Fruit fly (Drosophila melanogaster) Kc167 (cell line): ENCODE data around the gene gNacalpha.

ENCODE experiments used
- Myc ChIP-seq: fragments of >200 bp; optimal IDR thresholded peaks from 2 replicates; lab custom pipeline; 2017; ENCODE audit warnings: missing external identifiers
- Sin3A ChIP-seq: fragments of >200 bp; optimal IDR thresholded peaks from 2 replicates; lab custom pipeline; 2018; ENCODE audit warnings: missing external identifiers
- h ChIP-seq: fragments of >200 bp; optimal IDR thresholded peaks from 3 replicates; lab custom pipeline; 2018; ENCODE audit warnings: missing external identifiers
- insv ChIP-seq: fragments of >200 bp; optimal IDR thresholded peaks from 3 replicates; lab custom pipeline; 2018; ENCODE audit warnings: missing external identifiers
- psq ChIP-seq: fragments of >200 bp; optimal IDR thresholded peaks from 2 replicates; lab custom pipeline; 2017; ENCODE audit warnings: missing external identifiers
- ttk ChIP-seq: sonication (Bioruptor generic); optimal IDR thresholded peaks from 2 replicates; lab custom pipeline; 2017; ENCODE audit warnings: missing external identifiers

Gene gNacalpha

DNA sequence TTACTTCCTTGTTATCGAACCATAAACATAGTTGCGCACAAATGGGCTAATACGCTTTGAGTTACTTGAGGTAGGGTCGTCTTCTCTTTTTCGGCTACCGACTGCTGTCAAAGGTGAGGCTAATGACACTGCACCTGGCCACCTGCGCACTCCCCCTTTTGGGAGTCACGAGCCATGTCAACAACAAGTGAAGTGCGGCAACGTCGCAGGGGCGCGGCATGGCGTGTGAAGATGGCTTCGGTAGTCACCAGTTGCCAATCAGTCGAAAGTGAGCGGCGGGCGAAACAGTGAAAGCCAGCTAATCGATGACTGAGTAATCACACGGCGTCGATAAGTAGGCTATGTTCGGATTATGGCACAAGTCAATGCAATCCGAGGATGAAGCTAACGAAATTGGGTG is 20.5 kb downstream of the gNacalpha start:
- no peak for TF ChIP-seq Sin3A (lab: Kevin White, UChicago)
- TF ChIP-seq Myc (lab: Kevin White, UChicago): no peak
- no peak for TF ChIP-seq insv (lab: Kevin White, UChicago)
- TF ChIP-seq h (lab: Kevin White, UChicago): no peak
- no peak for TF ChIP-seq ttk (lab: Kevin White, UChicago)
- no peak for TF ChIP-seq psq (lab: Kevin White, UChicago)

dm6 chr2L:1062473-1063363 is 25.7 kb downstream of the gNacalpha start:
- TF ChIP-seq psq (lab: Kevin White, UChicago) (no peak), insv (lab: Kevin White, UChicago) (no peak), ttk (lab: Kevin White, UChicago) (no peak), Myc (lab: Kevin White, UChicago) (no peak), Sin3A (lab: Kevin White, UChicago) (no peak), h (lab: Kevin White, UChicago) (no peak)

DNA sequence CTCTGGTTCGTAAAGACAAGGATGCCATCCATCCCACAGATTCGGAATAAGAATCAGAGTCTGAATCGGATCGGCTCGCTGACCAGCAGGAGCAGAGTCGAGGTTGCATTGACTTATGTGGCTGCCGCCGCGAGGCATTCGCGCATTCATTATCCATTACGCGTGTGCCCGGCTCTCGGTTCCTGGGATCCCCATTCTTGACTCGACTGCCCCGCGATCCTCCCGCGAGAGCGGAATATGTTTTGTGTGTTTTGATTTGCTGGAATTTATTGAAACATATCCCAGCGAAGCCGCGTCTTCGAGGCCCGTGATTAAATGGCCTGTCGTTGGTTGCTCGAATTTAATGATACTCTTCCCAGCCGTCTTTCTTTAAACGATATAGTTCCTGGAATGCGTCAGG is 26.6 kb downstream of the gNacalpha start:
- TF ChIP-seq psq (lab: Kevin White, UChicago) (no peak), Sin3A (lab: Kevin White, UChicago) (no peak)

DNA sequence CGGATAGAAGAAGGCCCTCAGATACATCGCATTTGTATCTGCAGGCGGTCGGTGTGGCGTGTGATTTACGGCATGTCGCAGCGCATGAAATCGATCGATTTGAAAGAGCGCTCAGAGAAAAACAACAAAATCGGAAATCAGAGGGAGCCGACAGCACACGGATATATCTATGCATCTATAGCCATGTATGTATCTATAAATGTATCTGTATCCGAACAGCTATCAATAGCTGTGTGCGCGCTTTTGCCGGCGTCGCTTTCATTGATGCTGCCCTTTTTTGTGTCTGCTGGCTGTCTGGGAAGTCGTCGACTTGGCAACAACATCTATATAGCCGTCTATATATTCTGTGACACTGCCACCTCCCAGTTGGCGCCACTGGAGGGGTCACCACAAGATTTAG is 27.5 kb downstream of the gNacalpha start:
- TF ChIP-seq insv (lab: Kevin White, UChicago) (no peak), psq (lab: Kevin White, UChicago) (no peak), Myc (lab: Kevin White, UChicago) (no peak), h (lab: Kevin White, UChicago) (no peak), Sin3A (lab: Kevin White, UChicago) (no peak), ttk (lab: Kevin White, UChicago) (no peak)

DNA sequence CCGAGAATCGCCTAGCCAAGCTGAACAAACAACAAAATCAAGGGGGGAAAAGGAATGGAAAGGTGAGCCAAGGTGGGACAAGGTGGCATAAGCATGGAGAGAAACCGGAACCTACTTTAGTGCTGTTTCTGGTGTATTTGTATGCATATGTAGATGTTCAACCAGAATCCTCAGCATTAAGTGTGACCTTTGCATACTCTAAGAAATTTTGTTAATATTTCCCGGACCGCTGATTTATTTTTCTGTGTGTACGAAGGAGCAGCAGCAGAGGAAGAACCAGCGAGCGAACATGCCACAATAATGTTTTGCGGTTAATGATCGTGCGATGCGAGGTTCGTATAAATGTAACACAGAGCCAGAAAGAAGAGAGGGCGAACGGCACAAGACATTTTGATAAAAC is 28.0 kb downstream of the gNacalpha start:
- TF ChIP-seq ttk (lab: Kevin White, UChicago) (no peak), Myc (lab: Kevin White, UChicago) (no peak), h (lab: Kevin White, UChicago) (no peak), Sin3A (lab: Kevin White, UChicago) (no peak), psq (lab: Kevin White, UChicago) (no peak), insv (lab: Kevin White, UChicago) (no peak)

DNA sequence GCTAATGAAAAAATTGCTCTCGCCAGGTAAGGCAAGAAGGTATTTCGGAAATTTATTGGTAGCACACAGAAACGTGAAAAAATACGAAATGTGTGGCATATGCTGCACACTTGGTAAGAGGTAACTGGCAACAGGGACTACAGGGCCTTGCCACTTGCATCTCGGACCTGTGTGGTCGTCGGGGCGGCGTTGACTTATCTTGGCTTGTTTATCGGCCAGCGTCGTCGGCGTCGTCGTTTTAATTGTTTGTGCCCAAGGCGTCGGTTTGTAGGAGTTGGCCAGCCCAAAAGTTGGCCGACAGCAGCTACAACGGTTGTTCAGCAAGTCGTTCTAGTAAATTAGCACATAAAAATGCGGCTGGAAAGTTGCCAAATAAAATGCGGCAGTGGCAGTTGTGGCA is 29.3 kb downstream of the gNacalpha start:
- TF ChIP-seq ttk (lab: Kevin White, UChicago) (no peak), Sin3A (lab: Kevin White, UChicago) (no peak), h (lab: Kevin White, UChicago) (no peak), psq (lab: Kevin White, UChicago) (no peak), Myc (lab: Kevin White, UChicago) (no peak), insv (lab: Kevin White, UChicago) (no peak)

dm6 chr2L:1068004-1068403 is 31.0 kb downstream of the gNacalpha start:
- TF ChIP-seq h (lab: Kevin White, UChicago) (no peak), Myc (lab: Kevin White, UChicago) (no peak), ttk (lab: Kevin White, UChicago) (no peak), Sin3A (lab: Kevin White, UChicago) (no peak)

- TF ChIP-seq Sin3A (lab: Kevin White, UChicago) (no peak), psq (lab: Kevin White, UChicago) (no peak), Myc (lab: Kevin White, UChicago) (no peak), insv (lab: Kevin White, UChicago) (no peak), h (lab: Kevin White, UChicago) (no peak), ttk (lab: Kevin White, UChicago) (no peak)
These were observed 31.6 kb downstream of the gNacalpha start for dm6 chr2L:1068517-1069107.

DNA sequence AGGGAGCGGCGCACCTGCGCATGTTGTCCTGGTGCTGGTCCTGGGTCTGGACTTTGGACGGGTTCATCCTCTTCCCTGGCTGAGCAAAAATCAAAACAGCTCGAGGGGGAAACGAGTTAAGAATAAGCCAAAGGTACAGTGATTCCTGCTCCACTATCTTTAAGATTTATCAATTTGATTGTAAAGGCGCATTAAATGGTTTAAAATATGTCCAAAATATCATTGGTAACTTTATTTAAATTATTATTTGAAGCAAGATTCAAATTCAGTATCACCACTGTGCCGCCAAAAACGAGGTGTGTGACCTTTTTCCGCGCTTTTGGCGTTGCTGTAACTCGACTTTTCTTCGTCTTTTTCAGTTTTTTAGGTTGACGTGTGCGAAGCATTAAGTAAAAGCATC is 32.4 kb downstream of the gNacalpha start:
- TF ChIP-seq Myc (lab: Kevin White, UChicago) (no peak), insv (lab: Kevin White, UChicago) (no peak), psq (lab: Kevin White, UChicago) (no peak), Sin3A (lab: Kevin White, UChicago) (no peak), ttk (lab: Kevin White, UChicago) (no peak), h (lab: Kevin White, UChicago) (no peak)

dm6 chr2L:1070332-1070731 is 33.3 kb downstream of the gNacalpha start:
- TF ChIP-seq psq (lab: Kevin White, UChicago): no peak
- no peak for TF ChIP-seq Myc (lab: Kevin White, UChicago)
- no peak for TF ChIP-seq Sin3A (lab: Kevin White, UChicago)
- no peak for TF ChIP-seq ttk (lab: Kevin White, UChicago)
- TF ChIP-seq insv (lab: Kevin White, UChicago): no peak
- TF ChIP-seq h (lab: Kevin White, UChicago): no peak

DNA sequence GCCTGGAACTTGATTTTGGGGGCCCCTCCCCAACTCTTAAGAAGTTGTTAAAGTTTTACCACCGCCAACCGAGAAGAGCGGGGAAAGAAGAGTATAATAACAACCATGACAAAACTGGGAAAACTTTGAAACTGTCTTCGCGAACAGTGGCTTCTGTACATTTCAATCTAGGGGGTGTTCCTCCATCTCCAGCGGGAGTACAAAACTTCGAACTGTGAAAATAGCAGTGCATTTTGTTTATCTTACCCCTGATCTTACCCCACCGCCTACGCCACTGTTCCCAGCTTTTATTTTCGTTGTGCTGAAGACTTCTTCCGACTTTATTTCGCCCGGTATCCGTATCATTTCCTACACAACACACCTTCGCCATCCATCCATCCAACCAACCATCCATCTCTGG is 33.9 kb downstream of the gNacalpha start:
- TF ChIP-seq h (lab: Kevin White, UChicago) (no peak), ttk (lab: Kevin White, UChicago) (no peak), Myc (lab: Kevin White, UChicago) (no peak), psq (lab: Kevin White, UChicago) (no peak), insv (lab: Kevin White, UChicago) (no peak)
